Fruit fly (Drosophila melanogaster) Kc167 (cell line): Measurements from ENCODE around the gene msd5.

Experiments used
- Myc ChIP-seq: fragments of >200 bp; optimal IDR thresholded peaks from 2 replicates; lab custom pipeline; 2017; ENCODE audit warnings: missing external identifiers
- Sin3A ChIP-seq: fragments of >200 bp; optimal IDR thresholded peaks from 2 replicates; lab custom pipeline; 2018; ENCODE audit warnings: missing external identifiers
- h ChIP-seq: fragments of >200 bp; optimal IDR thresholded peaks from 3 replicates; lab custom pipeline; 2018; ENCODE audit warnings: missing external identifiers
- insv ChIP-seq: fragments of >200 bp; optimal IDR thresholded peaks from 3 replicates; lab custom pipeline; 2018; ENCODE audit warnings: missing external identifiers
- psq ChIP-seq: fragments of >200 bp; optimal IDR thresholded peaks from 2 replicates; lab custom pipeline; 2017; ENCODE audit warnings: missing external identifiers

dm6 chr3L:1307005-1307632 is 25.8 kb downstream of the msd5 start, which contains the start of the genes Ctr9 and Nt5a:
- TF ChIP-seq Myc (no peak), psq (lab: Kevin White, UChicago) (no peak), h (lab: Kevin White, UChicago) (no peak), Sin3A (lab: Kevin White, UChicago) (no peak), insv (lab: Kevin White, UChicago) (no peak)
